Fruit fly (Drosophila melanogaster) whole organism, embryonic: ENCODE results near the gene CG6610.

Experiments
- Adf1 ChIP-seq: fragments of 200-800 bp; sonication (Bioruptor generic); IDR thresholded peaks from 2 replicates; pipeline ENCODE4 v1.3.6; 2022; ENCODE audit warnings: missing biosample characterization, missing genetic modification characterization
- B-H1 ChIP-seq: fragments of 200-800 bp; sonication (Bioruptor generic); IDR thresholded peaks from 3 replicates; pipeline ENCODE4 v1.3.6; 2022; ENCODE audit warnings: missing biosample characterization, missing genetic modification characterization
- CG10267 ChIP-seq: fragments of 200-800 bp; sonication (Bioruptor generic); optimal IDR thresholded peaks from 2 replicates; lab custom pipeline; 2018; ENCODE audit warnings: missing biosample characterization, mild to moderate bottlenecking, missing genetic modification characterization, moderate library complexity
- CG10979 ChIP-seq: fragments of 200-800 bp; sonication (Bioruptor generic); optimal IDR thresholded peaks from 2 replicates; lab custom pipeline; 2018; ENCODE audit warnings: missing biosample characterization, mild to moderate bottlenecking, missing genetic modification characterization, moderate library complexity
- CG12659 ChIP-seq: fragments of 200-800 bp; sonication (Bioruptor generic); optimal IDR thresholded peaks from 3 replicates; lab custom pipeline; 2017; ENCODE audit warnings: mild to moderate bottlenecking, missing biosample characterization, missing genetic modification reagents, missing genetic modification characterization
- CG13296 ChIP-seq: fragments of 200-800 bp; sonication (Bioruptor generic); optimal IDR thresholded peaks from 3 replicates; lab custom pipeline; 2018; ENCODE audit warnings: missing biosample characterization, mild to moderate bottlenecking, missing genetic modification characterization
- CG15514 ChIP-seq: fragments of 200-800 bp; sonication (Bioruptor generic); optimal IDR thresholded peaks from 3 replicates; lab custom pipeline; 2017; ENCODE audit warnings: missing biosample characterization, missing genetic modification characterization, mild to moderate bottlenecking, moderate library complexity, missing genetic modification reagents
- CG1647 ChIP-seq: fragments of 200-800 bp; sonication (Bioruptor generic); optimal IDR thresholded peaks from 3 replicates; lab custom pipeline; 2016; ENCODE audit warnings: missing biosample characterization, missing genetic modification characterization
- CG17359 ChIP-seq: fragments of 200-800 bp; sonication (Bioruptor generic); optimal IDR thresholded peaks from 3 replicates; lab custom pipeline; 2018; ENCODE audit warnings: missing biosample characterization, mild to moderate bottlenecking, missing genetic modification characterization, moderate library complexity
- CG18599 ChIP-seq: fragments of 200-800 bp; sonication (Bioruptor generic); optimal IDR thresholded peaks from 3 replicates; lab custom pipeline; 2017; ENCODE audit warnings: missing biosample characterization, missing genetic modification characterization, mild to moderate bottlenecking, moderate library complexity, missing genetic modification reagents
- CG30020 ChIP-seq: fragments of 200-800 bp; optimal IDR thresholded peaks from 2 replicates; lab custom pipeline; 2019; ENCODE audit warnings: missing biosample characterization, mild to moderate bottlenecking, missing genetic modification characterization, moderate library complexity
- CG3407 ChIP-seq: fragments of 200-800 bp; sonication (Bioruptor generic); optimal IDR thresholded peaks from 2 replicates; lab custom pipeline; 2018; ENCODE audit warnings: missing biosample characterization, mild to moderate bottlenecking, missing genetic modification characterization
- CG34376 ChIP-seq: fragments of 200-800 bp; sonication (Bioruptor generic); optimal IDR thresholded peaks from 2 replicates; lab custom pipeline; 2018; ENCODE audit warnings: missing biosample characterization, mild to moderate bottlenecking, missing genetic modification characterization
- CG42726 ChIP-seq: fragments of 200-800 bp; sonication (Bioruptor generic); IDR thresholded peaks from 2 replicates; pipeline ENCODE4 v1.3.6; 2022; ENCODE audit warnings: missing biosample characterization, missing genetic modification characterization; ENCODE audit not compliant: partially characterized antibody
- CG9727 ChIP-seq: fragments of 200-800 bp; sonication (Bioruptor generic); optimal IDR thresholded peaks from 3 replicates; lab custom pipeline; 2017; ENCODE audit warnings: missing biosample characterization, mild to moderate bottlenecking, missing genetic modification characterization
- CTCF ChIP-seq: fragments of 200-800 bp; sonication (Bioruptor generic); optimal IDR thresholded peaks from 2 replicates; lab custom pipeline; 2017; ENCODE audit warnings: missing biosample characterization, mild to moderate bottlenecking, missing genetic modification characterization, moderate library complexity
- GATAe ChIP-seq: fragments of 200-800 bp; sonication (Bioruptor generic); conservative IDR thresholded peaks from 2 replicates; pipeline ENCODE4 v1.3.6; 2022; ENCODE audit warnings: missing biosample characterization, missing genetic modification characterization
- Hmr ChIP-seq: fragments of 200-800 bp; sonication (Bioruptor generic); optimal IDR thresholded peaks from 3 replicates; lab custom pipeline; 2017; ENCODE audit warnings: mild to moderate bottlenecking, missing biosample characterization, missing genetic modification reagents, missing genetic modification characterization
- MBD-R2 ChIP-seq: fragments of 200-800 bp; sonication (Bioruptor generic); IDR thresholded peaks from 2 replicates; pipeline ENCODE4 v1.3.6; 2022; ENCODE audit warnings: missing biosample characterization, missing genetic modification characterization
- MTF-1 ChIP-seq: fragments of 200-800 bp; sonication (Bioruptor generic); optimal IDR thresholded peaks from 2 replicates; lab custom pipeline; 2018; ENCODE audit warnings: missing biosample characterization, mild to moderate bottlenecking, missing genetic modification characterization, borderline replicate concordance
- Max ChIP-seq: fragments of 200-800 bp; sonication (Bioruptor generic); optimal IDR thresholded peaks from 2 replicates; lab custom pipeline; 2016; ENCODE audit warnings: missing biosample characterization, mild to moderate bottlenecking, missing genetic modification characterization
- NC2β ChIP-seq: fragments of 200-800 bp; sonication (Bioruptor generic); optimal IDR thresholded peaks from 2 replicates; lab custom pipeline; 2016; ENCODE audit warnings: missing biosample characterization, missing genetic modification characterization
- Oli ChIP-seq: fragments of 200-800 bp; sonication (Bioruptor generic); optimal IDR thresholded peaks from 2 replicates; lab custom pipeline; 2018; ENCODE audit warnings: missing biosample characterization, mild to moderate bottlenecking, missing genetic modification characterization, moderate library complexity
- Optix ChIP-seq: fragments of 200-800 bp; sonication (Bioruptor generic); IDR thresholded peaks from 3 replicates; pipeline ENCODE4 v1.3.6; 2022; ENCODE audit warnings: missing biosample characterization, missing genetic modification characterization
- Sry-β ChIP-seq: fragments of 200-800 bp; sonication (Bioruptor generic); optimal IDR thresholded peaks from 2 replicates; lab custom pipeline; 2018; ENCODE audit warnings: missing biosample characterization, mild to moderate bottlenecking, missing genetic modification characterization, moderate library complexity
- abd-A ChIP-seq: fragments of 200-800 bp; sonication (Bioruptor generic); optimal IDR thresholded peaks from 3 replicates; lab custom pipeline; 2019; ENCODE audit warnings: missing biosample characterization, mild to moderate bottlenecking, missing genetic modification characterization, moderate library complexity
- bab2 ChIP-seq: fragments of 200-800 bp; sonication (Bioruptor generic); optimal IDR thresholded peaks from 2 replicates; lab custom pipeline; 2016; ENCODE audit warnings: missing biosample characterization, missing genetic modification characterization
- br ChIP-seq: fragments of >200 bp; optimal IDR thresholded peaks from 2 replicates; lab custom pipeline; 2017
- chif ChIP-seq, 2 experiments: fragments of 200-800 bp; sonication (Bioruptor generic); optimal IDR thresholded peaks; 3 replicates each; lab custom pipeline; 2016; ENCODE audit warnings: missing biosample characterization in 2 of 2, missing genetic modification characterization in 2 of 2
- da ChIP-seq: fragments of 200-800 bp; sonication (Bioruptor generic); optimal IDR thresholded peaks from 2 replicates; lab custom pipeline; 2016; ENCODE audit warnings: missing biosample characterization, missing genetic modification characterization
- esg ChIP-seq: fragments of 200-800 bp; sonication (Bioruptor generic); conservative IDR thresholded peaks from 2 replicates; pipeline ENCODE4 v1.3.6; 2022; ENCODE audit warnings: missing biosample characterization, missing genetic modification characterization
- exex ChIP-seq: fragments of 200-800 bp; sonication (Bioruptor generic); optimal IDR thresholded peaks from 4 replicates; lab custom pipeline; 2018; ENCODE audit warnings: missing biosample characterization, mild to moderate bottlenecking, missing genetic modification characterization, moderate library complexity
- grn ChIP-seq: fragments of 200-800 bp; sonication (Bioruptor generic); optimal IDR thresholded peaks from 3 replicates; lab custom pipeline; 2017; ENCODE audit warnings: missing biosample characterization, missing genetic modification characterization
- hkb ChIP-seq, 2 experiments: fragments of 200-800 bp in 1 of 2; fragments of >200 bp in 1 of 2; sonication (Bioruptor generic) in 1 of 2; IDR thresholded peaks in 1 of 2; optimal IDR thresholded peaks in 1 of 2; 2 replicates each; pipeline versions ENCODE4 v1.3.6 to Lab custom; 2017 to 2022; ENCODE audit warnings: missing biosample characterization in 1 of 2, missing genetic modification characterization in 1 of 2
- ind ChIP-seq: fragments of 200-800 bp; sonication (Bioruptor generic); optimal IDR thresholded peaks from 3 replicates; lab custom pipeline; 2016; ENCODE audit warnings: missing biosample characterization, missing genetic modification characterization
- jing ChIP-seq: fragments of 200-800 bp; sonication (Bioruptor generic); optimal IDR thresholded peaks from 2 replicates; lab custom pipeline; 2018; ENCODE audit warnings: missing biosample characterization, mild to moderate bottlenecking, missing genetic modification characterization
- knrl ChIP-seq: fragments of 200-800 bp; sonication (Bioruptor generic); IDR thresholded peaks from 3 replicates; pipeline ENCODE4 v1.3.6; 2022; ENCODE audit warnings: missing biosample characterization, missing genetic modification characterization; ENCODE audit not compliant: partially characterized antibody
- lab ChIP-seq: fragments of 200-800 bp; sonication (Bioruptor generic); optimal IDR thresholded peaks from 3 replicates; lab custom pipeline; 2017; ENCODE audit warnings: missing biosample characterization, missing genetic modification characterization, mild to moderate bottlenecking, moderate library complexity, missing genetic modification reagents
- lilli ChIP-seq: fragments of 200-800 bp; sonication (Bioruptor generic); optimal IDR thresholded peaks from 3 replicates; lab custom pipeline; 2016; ENCODE audit warnings: missing biosample characterization, missing genetic modification characterization
- mirr ChIP-seq: fragments of 200-800 bp; sonication (Bioruptor generic); optimal IDR thresholded peaks from 3 replicates; lab custom pipeline; 2018; ENCODE audit warnings: missing biosample characterization, mild to moderate bottlenecking, missing genetic modification characterization
- nmo ChIP-seq: fragments of 200-800 bp; sonication (Bioruptor generic); optimal IDR thresholded peaks from 2 replicates; lab custom pipeline; 2018; ENCODE audit warnings: missing biosample characterization, mild to moderate bottlenecking, missing genetic modification characterization, moderate library complexity
- run ChIP-seq: fragments of 200-800 bp; sonication (Bioruptor generic); optimal IDR thresholded peaks from 3 replicates; lab custom pipeline; 2018; ENCODE audit warnings: missing biosample characterization, mild to moderate bottlenecking, missing genetic modification characterization
- sd ChIP-seq: fragments of 200-800 bp; sonication (Bioruptor generic); optimal IDR thresholded peaks from 3 replicates; lab custom pipeline; 2018; ENCODE audit warnings: missing biosample characterization, mild to moderate bottlenecking, missing genetic modification characterization, moderate library complexity
- sug ChIP-seq: fragments of 200-800 bp; optimal IDR thresholded peaks from 2 replicates; lab custom pipeline; 2019; ENCODE audit warnings: missing biosample characterization, mild to moderate bottlenecking, missing genetic modification characterization, moderate library complexity
- tll ChIP-seq, 2 experiments: fragments of 200-800 bp in 1 of 2; fragments of >200 bp in 1 of 2; sonication (Bioruptor generic) in 1 of 2; optimal IDR thresholded peaks; 2 replicates each; lab custom pipeline; 2017 to 2019; ENCODE audit warnings: missing biosample characterization in 2 of 2, missing genetic modification characterization in 2 of 2, mild to moderate bottlenecking in 1 of 2, moderate library complexity in 1 of 2
- tup ChIP-seq: fragments of 200-800 bp; sonication (Bioruptor generic); optimal IDR thresholded peaks from 2 replicates; lab custom pipeline; 2016; ENCODE audit warnings: missing biosample characterization, mild to moderate bottlenecking, missing genetic modification characterization, moderate library complexity
- zfh2 ChIP-seq: fragments of 200-800 bp; sonication (Bioruptor generic); optimal IDR thresholded peaks from 2 replicates; lab custom pipeline; 2016; ENCODE audit warnings: missing biosample characterization, missing genetic modification characterization

Gene CG6610

dm6 chr3L:6038720-6039205 is 36.6 kb upstream of the CG6610 start, which contains the start of gene Jon65Aiv (continued):
- TF ChIP-seq chif (GFP tag; optimal IDR thresholded peaks at IDR 0.05; lab: Kevin White, UChicago) = no peak
- TF ChIP-seq hkb (optimal IDR thresholded peaks at IDR 0.05; lab: Kevin White, UChicago) = no peak
- no peak for TF ChIP-seq hkb (GFP tag; IDR thresholded peaks at IDR 0.05; lab: Robert Waterston, UW)
- no peak for TF ChIP-seq CG30020
- no peak for TF ChIP-seq lilli (GFP tag; lab: Kevin White, UChicago)
- TF ChIP-seq MTF-1 (GFP tag; lab: Kevin White, UChicago) = no peak
- peak; percentile 81 for TF ChIP-seq sug (tag; lab: Kevin White, UChicago)
- TF ChIP-seq CG34376 (GFP tag; lab: Kevin White, UChicago) = peak; percentile 70
- no peak for TF ChIP-seq knrl (GFP tag; lab: Robert Waterston, UW)
- no peak for TF ChIP-seq abd-A (tag; lab: Kevin White, UChicago)
- peak; percentile 8 for TF ChIP-seq CG18599 (GFP tag; lab: Kevin White, UChicago)
- TF ChIP-seq br (lab: Kevin White, UChicago) = no peak
- TF ChIP-seq Sry-β = no peak
- no peak for TF ChIP-seq zfh2 (GFP tag; lab: Kevin White, UChicago)
- TF ChIP-seq CG17359 (tag; lab: Kevin White, UChicago) = no peak
- TF ChIP-seq CG15514 (GFP tag; lab: Kevin White, UChicago) = no peak

DNA sequence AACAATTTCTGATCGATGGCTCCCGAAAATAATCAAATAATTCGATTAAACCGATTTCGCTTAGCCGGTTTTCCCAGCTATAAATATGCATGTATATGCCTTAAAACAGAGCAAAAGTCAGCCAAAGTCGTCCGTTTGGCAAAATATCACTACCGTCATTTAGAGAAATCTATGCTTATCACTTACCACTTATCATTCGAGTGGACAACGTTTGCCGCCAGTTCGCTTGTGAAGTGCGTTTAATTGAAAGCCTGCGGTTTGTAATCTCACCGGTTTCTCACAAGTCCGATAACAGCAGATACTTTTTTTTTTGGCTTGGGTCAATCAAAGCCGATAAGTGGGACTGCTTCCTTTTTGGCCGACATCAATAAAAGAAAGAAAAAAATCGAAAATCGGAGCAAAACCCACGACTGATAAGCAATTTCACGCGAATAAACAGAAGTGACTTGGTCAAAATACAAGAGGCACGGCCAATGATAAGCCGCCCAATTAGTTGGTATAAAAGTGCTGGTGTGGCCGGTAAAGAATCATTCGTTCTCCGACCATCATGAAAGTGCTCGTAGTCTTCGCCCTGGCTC is 25.0 kb upstream of the CG6610 start, which contains the start of gene Jon65Aiii:
TSS of gene Jon65Aiii (plus strand) at position 528 of the 578 bp plus-strand sequence.
- TF ChIP-seq abd-A (tag; lab: Kevin White, UChicago) (no peak), esg (GFP tag; lab: Robert Waterston, UW) (no peak), Max (GFP tag; lab: Kevin White, UChicago) (no peak), Oli (no peak), jing (GFP tag; lab: Kevin White, UChicago) (no peak), ind (GFP tag; lab: Kevin White, UChicago) (no peak), run (tag; lab: Kevin White, UChicago) (peak; percentile 82), CG18599 (GFP tag; lab: Kevin White, UChicago) (peak; percentile 45), CG34376 (GFP tag; lab: Kevin White, UChicago) (peak; percentile 71), Adf1 (GFP tag; lab: Robert Waterston, UW) (no peak), CG13296 (GFP tag; lab: Kevin White, UChicago) (no peak), tll (GFP tag; optimal IDR thresholded peaks at IDR 0.05; lab: Kevin White, UChicago) (no peak), sd (tag; lab: Kevin White, UChicago) (peak; percentile 18), B-H1 (GFP tag; lab: Robert Waterston, UW) (no peak), GATAe (GFP tag; lab: Robert Waterston, UW) (peak; percentile 37; the same call in 1 of the 2 replicates), NC2β (GFP tag; lab: Kevin White, UChicago) (no peak), tup (no peak), CG3407 (GFP tag; lab: Kevin White, UChicago) (no peak), exex (tag; lab: Kevin White, UChicago) (peak; percentile 99), lab (GFP tag; lab: Kevin White, UChicago) (peak; percentile 1), Optix (GFP tag; lab: Robert Waterston, UW) (no peak), CG10267 (tag; lab: Kevin White, UChicago) (no peak), MBD-R2 (GFP tag; lab: Robert Waterston, UW) (no peak), grn (GFP tag; lab: Kevin White, UChicago) (peak; percentile 83), Hmr (GFP tag; lab: Kevin White, UChicago) (no peak), nmo (no peak), bab2 (no peak), CG12659 (no peak), da (no peak), CG9727 (no peak), CG1647 (GFP tag; lab: Kevin White, UChicago) (no peak), CG42726 (GFP tag; lab: Robert Waterston, UW) (no peak), mirr (GFP tag; lab: Kevin White, UChicago) (peak; percentile 88), CG10979 (tag; lab: Kevin White, UChicago) (no peak), CTCF (no peak)
